Worm (Caenorhabditis elegans) whole organism, L4 larva: ENCODE measurements around the gene pitr-4.

ENCODE experiments used
- T26A8.4 ChIP-seq: fragments of 200-800 bp; sonication (Bioruptor generic); IDR thresholded peaks from 2 replicates; pipeline ENCODE4 v1.3.6; 2022; ENCODE audit warnings: missing genetic modification characterization, missing compliant biosample characterization
- fos-1 ChIP-seq: fragments of 150-350 bp; optimal IDR thresholded peaks from 2 replicates; lab custom pipeline; 2014; ENCODE audit warnings: missing biosample characterization, missing genetic modification characterization
- madf-5 ChIP-seq, 2 experiments: fragments of 200-800 bp; sonication (Bioruptor generic); IDR thresholded peaks; 2 replicates each; pipeline ENCODE4 v1.3.6; 2022; ENCODE audit warnings: missing compliant biosample characterization in 2 of 2, missing genetic modification characterization in 2 of 2
- nhr-11 ChIP-seq: fragments of 150-350 bp; optimal IDR thresholded peaks from 2 replicates; lab custom pipeline; 2014; ENCODE audit warnings: missing biosample characterization, missing genetic modification characterization
- nhr-237 ChIP-seq: sonication (generic microtip); optimal IDR thresholded peaks from 2 replicates; lab custom pipeline; 2017; ENCODE audit warnings: missing biosample characterization, missing genetic modification characterization
- nhr-76 ChIP-seq: fragments of 150-350 bp; optimal IDR thresholded peaks from 2 replicates; lab custom pipeline; 2014; ENCODE audit warnings: missing biosample characterization, missing genetic modification characterization

ce11 chrV:9709747-9710146 lies 48.3 kb upstream of the pitr-4 start, which contains the start of gene tag-120:
- no peak for TF ChIP-seq nhr-11 (tag; lab: Kevin White, UChicago)
- TF ChIP-seq fos-1 (tag; lab: Kevin White, UChicago), result no peak
- TF ChIP-seq nhr-76 (tag; lab: Kevin White, UChicago), result no peak
- no peak for TF ChIP-seq madf-5 (GFP tag; IDR thresholded peaks at IDR 0.05; lab: Robert Waterston, UW)
- no peak for TF ChIP-seq T26A8.4
- TF ChIP-seq nhr-237 (tag; lab: Kevin White, UChicago), result no peak
